Worm (Caenorhabditis elegans): Measurements from ENCODE around the gene K08B4.7.

- TF ChIP-seq cebp-2 (GFP tag; IDR thresholded peaks at IDR 0.05) (no peak), lin-35 (GFP tag; optimal IDR thresholded peaks at IDR 0.05) (no peak), unc-62 (GFP tag; optimal IDR thresholded peaks at IDR 0.05) (no peak), mes-4 (tag; optimal IDR thresholded peaks at IDR 0.05) (no peak), B0035.1 (tag; optimal IDR thresholded peaks at IDR 0.05) (no peak), C17E4.6 (GFP tag; IDR thresholded peaks at IDR 0.05) (no peak), let-526 (GFP tag; IDR thresholded peaks at IDR 0.05) (no peak), lsl-1 (GFP tag; optimal IDR thresholded peaks at IDR 0.05) (no peak), nfya-2 (GFP tag; IDR thresholded peaks at IDR 0.05) (no peak), hmg-20 (GFP tag; IDR thresholded peaks at IDR 0.05) (no peak), ztf-18 (tag; optimal IDR thresholded peaks at IDR 0.05) (no peak)
These were observed 43.2 kb downstream of the K08B4.7 start for ce11 chrIV:6049062-6049461.
